Worm (Caenorhabditis elegans) whole organism, mixed stage, embryonic: Measurements from ENCODE around the gene C53D6.8.

Source experiments
- mep-1 ChIP-seq: fragments of 150-350 bp; optimal IDR thresholded peaks from 2 replicates; lab custom pipeline; 2017; ENCODE audit warnings: missing biosample characterization, missing genetic modification reagents, missing genetic modification characterization, inconsistent platforms
- nhr-237 ChIP-seq: fragments of 150-350 bp; optimal IDR thresholded peaks from 2 replicates; lab custom pipeline; 2014; ENCODE audit warnings: missing biosample characterization, missing genetic modification characterization
- nhr-76 ChIP-seq: sonication (generic microtip); optimal IDR thresholded peaks from 2 replicates; lab custom pipeline; 2017; ENCODE audit warnings: missing biosample characterization, missing genetic modification characterization

DNA sequence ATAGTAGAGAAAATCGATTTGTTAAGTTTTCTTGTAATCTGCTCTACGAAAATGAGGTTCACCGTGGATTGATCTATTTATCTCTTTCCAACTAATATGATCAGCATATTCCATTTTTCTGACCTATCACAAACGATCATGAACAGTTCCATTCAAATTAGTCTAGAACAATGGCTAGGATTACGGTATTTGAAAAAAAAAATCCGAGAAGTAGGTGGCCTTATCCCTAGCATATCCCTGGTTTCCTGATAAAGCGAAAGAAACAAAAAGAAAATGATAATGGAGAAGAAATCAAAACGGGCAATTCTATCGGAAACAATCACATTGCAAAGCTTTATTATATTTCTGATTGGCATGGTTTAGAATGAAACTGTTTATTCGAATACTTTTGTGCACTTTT, 9.8 kb downstream of the C53D6.8 start, which contains the start of gene mltn-12:
- no peak for TF ChIP-seq mep-1
- no peak for TF ChIP-seq nhr-76
- no peak for TF ChIP-seq nhr-237 (tag; lab: Kevin White, UChicago)
